Worm (Caenorhabditis elegans) whole organism, L4 larva: ENCODE measurements around the gene Y42G9A.3.
"Not testable (repeated sequence)": the region's sequence is repeated elsewhere in the genome, so short reads cannot be mapped to it uniquely, and the experiment has no call there.

Source experiments
- D1046.2 ChIP-seq: fragments of 200-800 bp; sonication (Bioruptor generic); IDR thresholded peaks from 2 replicates; pipeline ENCODE4 v1.3.6; 2022; ENCODE audit warnings: missing genetic modification characterization, missing compliant biosample characterization
- F10B5.3 ChIP-seq: sonication (generic microtip); optimal IDR thresholded peaks from 2 replicates; lab custom pipeline; 2016; ENCODE audit warnings: mild to moderate bottlenecking, missing genetic modification characterization, missing compliant biosample characterization
- F37D6.2 ChIP-seq: sonication (generic microtip); optimal IDR thresholded peaks from 2 replicates; lab custom pipeline; 2016; ENCODE audit warnings: mild to moderate bottlenecking, missing genetic modification characterization, missing compliant biosample characterization
- T20F7.1 ChIP-seq: fragments of 200-800 bp; sonication (Bioruptor generic); optimal IDR thresholded peaks from 2 replicates; lab custom pipeline; 2018; ENCODE audit warnings: mild to moderate bottlenecking, missing genetic modification characterization, missing compliant biosample characterization
- T26A8.4 ChIP-seq: fragments of 200-800 bp; sonication (Bioruptor generic); IDR thresholded peaks from 2 replicates; pipeline ENCODE4 v1.3.6; 2022; ENCODE audit warnings: missing genetic modification characterization, missing compliant biosample characterization
- aha-1 ChIP-seq: fragments of 150-350 bp; peaks from one replicate; lab custom pipeline; 2014; ENCODE audit warnings: missing biosample characterization, missing genetic modification characterization
- ama-1 ChIP-seq: fragments of 150-350 bp; optimal IDR thresholded peaks from 2 replicates; lab custom pipeline; 2014; ENCODE audit warnings: inconsistent platforms, mixed read lengths
- ces-1 ChIP-seq: fragments of 150-350 bp; sonication (generic microtip); optimal IDR thresholded peaks from 4 replicates; lab custom pipeline; 2014; ENCODE audit warnings: missing biosample characterization, missing genetic modification reagents, missing genetic modification characterization
- cey-2 ChIP-seq: sonication (generic microtip); optimal IDR thresholded peaks from 3 replicates; lab custom pipeline; 2017; ENCODE audit warnings: missing genetic modification characterization, mild to moderate bottlenecking, missing compliant biosample characterization, antibody characterized with exemption, borderline replicate concordance; ENCODE audit not compliant: insufficient read depth
- ctbp-1 ChIP-seq: fragments of 200-800 bp; sonication (Bioruptor generic); IDR thresholded peaks from 2 replicates; pipeline ENCODE4 v1.3.6; 2022; ENCODE audit warnings: missing genetic modification reagents, missing genetic modification characterization, missing compliant biosample characterization
- dmd-6 ChIP-seq: fragments of 200-800 bp; sonication (Bioruptor generic); IDR thresholded peaks from 2 replicates; pipeline ENCODE4 v1.3.6; 2022; ENCODE audit warnings: missing genetic modification reagents, missing genetic modification characterization, missing compliant biosample characterization
- dmd-8 ChIP-seq: fragments of 200-800 bp; sonication (Bioruptor generic); IDR thresholded peaks from 2 replicates; pipeline ENCODE4 v1.3.6; 2022; ENCODE audit warnings: missing genetic modification characterization, missing compliant biosample characterization
- dmd-9 ChIP-seq: fragments of 200-800 bp; sonication (Bioruptor generic); IDR thresholded peaks from 2 replicates; pipeline ENCODE4 v1.3.6; 2022; ENCODE audit warnings: missing genetic modification reagents, missing genetic modification characterization, missing compliant biosample characterization
- dve-1 ChIP-seq: sonication (generic microtip); optimal IDR thresholded peaks from 2 replicates; lab custom pipeline; 2017; ENCODE audit warnings: antibody characterized with exemption, mild to moderate bottlenecking, missing genetic modification characterization, missing compliant biosample characterization; ENCODE audit not compliant: insufficient read depth
- egl-27 ChIP-seq: sonication (generic microtip); optimal IDR thresholded peaks from 3 replicates; lab custom pipeline; 2017; ENCODE audit warnings: missing biosample characterization, missing genetic modification reagents, missing genetic modification characterization
- egl-43 ChIP-seq: fragments of 200-800 bp; sonication (Bioruptor generic); IDR thresholded peaks from 2 replicates; pipeline ENCODE4 v1.3.6; 2022; ENCODE audit warnings: missing genetic modification reagents, missing genetic modification characterization, missing compliant biosample characterization
- fos-1 ChIP-seq: fragments of 150-350 bp; optimal IDR thresholded peaks from 2 replicates; lab custom pipeline; 2014; ENCODE audit warnings: missing biosample characterization, missing genetic modification characterization
- hif-1 ChIP-seq, 2 experiments: sonication (generic microtip); optimal IDR thresholded peaks; 2 replicates each; lab custom pipeline; 2016 to 2017; ENCODE audit warnings: missing compliant biosample characterization in 2 of 2, missing genetic modification characterization in 2 of 2, missing genetic modification reagents in 2 of 2, missing genotype in 2 of 2, mild to moderate bottlenecking in 1 of 2
- hlh-11 ChIP-seq: fragments of 200-800 bp; sonication (Bioruptor generic); optimal IDR thresholded peaks from 2 replicates; lab custom pipeline; 2018; ENCODE audit warnings: mild to moderate bottlenecking, missing genetic modification characterization, missing compliant biosample characterization
- hmg-1.1 ChIP-seq: fragments of 200-800 bp; sonication (Bioruptor generic); IDR thresholded peaks from 2 replicates; pipeline ENCODE4 v1.3.6; 2022; ENCODE audit warnings: missing genetic modification reagents, missing genetic modification characterization, missing compliant biosample characterization
- lin-38 ChIP-seq: fragments of 200-800 bp; sonication (Bioruptor generic); IDR thresholded peaks from 2 replicates; pipeline ENCODE4 v1.3.6; 2022; ENCODE audit warnings: missing genetic modification reagents, missing genetic modification characterization, missing compliant biosample characterization
- lir-3 ChIP-seq: sonication (generic microtip); optimal IDR thresholded peaks from 2 replicates; lab custom pipeline; 2016; ENCODE audit warnings: mild to moderate bottlenecking, missing genetic modification characterization, missing compliant biosample characterization
- lsy-2 ChIP-seq, 2 experiments: fragments of 150-350 bp in 1 of 2; sonication (generic microtip) in 1 of 2; optimal IDR thresholded peaks; 2 replicates each; lab custom pipeline; 2014 to 2017; ENCODE audit warnings: missing biosample characterization in 2 of 2, missing genetic modification characterization in 2 of 2
- madf-5 ChIP-seq, 2 experiments: fragments of 200-800 bp; sonication (Bioruptor generic); IDR thresholded peaks; 2 replicates each; pipeline ENCODE4 v1.3.6; 2022; ENCODE audit warnings: missing compliant biosample characterization in 2 of 2, missing genetic modification characterization in 2 of 2
- mdl-1 ChIP-seq, 2 experiments: fragments of 150-350 bp in 1 of 2; sonication (generic microtip) in 1 of 2; optimal IDR thresholded peaks; 2 replicates each; lab custom pipeline; 2014 to 2017; ENCODE audit warnings: missing biosample characterization in 2 of 2, missing genetic modification characterization in 2 of 2
- mep-1 ChIP-seq: fragments of 150-350 bp; sonication (generic microtip); optimal IDR thresholded peaks from 3 replicates; lab custom pipeline; 2014; ENCODE audit warnings: missing biosample characterization, missing genetic modification characterization
- mxl-2 ChIP-seq: fragments of 200-800 bp; sonication (Bioruptor generic); conservative IDR thresholded peaks from 2 replicates; pipeline ENCODE4 v1.3.6; 2022; ENCODE audit warnings: missing genetic modification reagents, missing genetic modification characterization, missing compliant biosample characterization
- nhr-111 ChIP-seq: fragments of 200-800 bp; sonication (Bioruptor generic); optimal IDR thresholded peaks from 2 replicates; lab custom pipeline; 2018; ENCODE audit warnings: mild to moderate bottlenecking, missing genetic modification characterization, missing compliant biosample characterization
- nhr-28 ChIP-seq: fragments of 150-350 bp; optimal IDR thresholded peaks from 2 replicates; lab custom pipeline; 2014; ENCODE audit warnings: missing biosample characterization, missing genetic modification characterization
- nhr-41 ChIP-seq: fragments of 200-800 bp; sonication (Bioruptor generic); IDR thresholded peaks from 2 replicates; pipeline ENCODE4 v1.3.6; 2022; ENCODE audit warnings: missing genetic modification reagents, missing genetic modification characterization, missing compliant biosample characterization
- nhr-42 ChIP-seq: fragments of 200-800 bp; sonication (Bioruptor generic); IDR thresholded peaks from 2 replicates; pipeline ENCODE4 v1.3.6; 2022; ENCODE audit warnings: missing genetic modification characterization, missing compliant biosample characterization
- pha-4 ChIP-seq, 2 experiments: fragments of 150-350 bp in 1 of 2; fragments of 200-800 bp in 1 of 2; sonication (Bioruptor generic) in 1 of 2; IDR thresholded peaks in 1 of 2; optimal IDR thresholded peaks in 1 of 2; 2 replicates each; pipeline versions ENCODE4 v1.3.6 to Lab custom; 2014 to 2022; ENCODE audit warnings: missing genetic modification characterization in 2 of 2, missing genetic modification reagents in 2 of 2, missing biosample characterization in 1 of 2, missing compliant biosample characterization in 1 of 2
- pqm-1 ChIP-seq: sonication (generic microtip); optimal IDR thresholded peaks from 2 replicates; lab custom pipeline; 2017; ENCODE audit warnings: missing biosample characterization, missing genetic modification characterization
- rbr-2 ChIP-seq: sonication (generic microtip); optimal IDR thresholded peaks from 2 replicates; lab custom pipeline; 2016; ENCODE audit warnings: missing genotype, missing genetic modification characterization, missing compliant biosample characterization
- set-16 ChIP-seq: fragments of 200-800 bp; sonication (Bioruptor generic); IDR thresholded peaks from 2 replicates; pipeline ENCODE4 v1.3.6; 2022; ENCODE audit warnings: missing genetic modification reagents, missing genetic modification characterization, missing compliant biosample characterization
- skn-1 ChIP-seq: fragments of 150-350 bp; optimal IDR thresholded peaks from 2 replicates; lab custom pipeline; 2014; ENCODE audit warnings: missing biosample characterization, missing genetic modification characterization
- spr-1 ChIP-seq: sonication (generic microtip); optimal IDR thresholded peaks from 2 replicates; lab custom pipeline; 2016; ENCODE audit warnings: mild to moderate bottlenecking, missing genetic modification characterization, missing compliant biosample characterization
- tag-97 ChIP-seq: fragments of 200-800 bp; sonication (Bioruptor generic); IDR thresholded peaks from 2 replicates; pipeline ENCODE4 v1.3.6; 2022; ENCODE audit warnings: missing genetic modification characterization, missing compliant biosample characterization
- unc-130 ChIP-seq: sonication (generic microtip); optimal IDR thresholded peaks from 2 replicates; lab custom pipeline; 2016; ENCODE audit warnings: missing genetic modification reagents, missing genetic modification characterization, missing compliant biosample characterization
- unc-62 ChIP-seq, 3 experiments: fragments of 150-350 bp in 1 of 3; sonication (generic microtip); optimal IDR thresholded peaks in 2 of 3; peaks in 1 of 3; 1 replicate in 1 of 3; 2 replicates in 2 of 3; lab custom pipeline; 2014 to 2017; ENCODE audit warnings: missing biosample characterization in 3 of 3, missing genetic modification characterization in 3 of 3, missing genetic modification reagents in 3 of 3, missing genotype in 1 of 3
- zfp-3 ChIP-seq: fragments of 200-800 bp; sonication (Bioruptor generic); conservative IDR thresholded peaks from 2 replicates; pipeline ENCODE4 v1.3.6; 2022; ENCODE audit warnings: missing genetic modification reagents, missing genetic modification characterization, missing compliant biosample characterization
- zip-2 ChIP-seq: fragments of 150-350 bp; optimal IDR thresholded peaks from 2 replicates; lab custom pipeline; 2014; ENCODE audit warnings: missing biosample characterization, missing genetic modification characterization
- ztf-11 ChIP-seq: fragments of 150-350 bp; optimal IDR thresholded peaks from 2 replicates; lab custom pipeline; 2014; ENCODE audit warnings: missing biosample characterization, missing genetic modification characterization

Gene Y42G9A.3

DNA sequence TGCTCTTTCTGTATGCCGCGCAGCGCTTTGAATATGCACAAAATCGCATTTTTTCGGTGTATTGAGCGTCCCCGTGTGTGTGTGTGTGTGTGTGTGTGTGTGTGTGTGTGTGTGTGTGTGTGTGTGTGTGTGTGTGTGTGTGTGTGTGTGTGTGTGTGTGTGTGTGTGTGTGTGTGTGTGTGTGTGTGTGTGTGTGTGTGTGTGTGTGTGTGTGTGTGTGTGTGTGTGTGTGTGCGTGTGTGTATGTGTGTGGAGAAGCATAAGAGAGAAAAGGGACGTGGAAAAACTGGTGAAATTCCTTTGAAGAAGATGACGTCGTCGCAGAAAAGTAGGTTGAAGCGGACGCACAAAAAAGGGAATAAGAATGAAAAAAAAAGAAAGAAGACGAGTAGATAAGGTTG, 12.7 kb upstream of the Y42G9A.3 start (continued):
- TF ChIP-seq T20F7.1 (GFP tag; lab: Kevin White, UChicago) (peak; percentile 67), lsy-2 (tag; optimal IDR thresholded peaks at IDR 0.05; lab: Kevin White, UChicago) (peak; percentile 2 to 4), F10B5.3 (peak; percentile 10), lin-38 (GFP tag; lab: Robert Waterston, UW) (peak; percentile 36; the same call in 1 of the 2 replicates), pha-4 (GFP tag; IDR thresholded peaks at IDR 0.05; lab: Robert Waterston, UW) (peak; percentile 57; the same call in 1 of the 2 replicates), F37D6.2 (tag; lab: Kevin White, UChicago) (peak; percentile 78), dmd-6 (GFP tag; lab: Robert Waterston, UW) (peak; percentile 49), hif-1 (tag; optimal IDR thresholded peaks at IDR 0.05; lab: Kevin White, UChicago) (peak in 1 of 2 experiments; percentile 87), set-16 (peak; percentile 51), nhr-42 (peak; percentile 26; the same call in 1 of the 2 replicates), hmg-1.1 (GFP tag; lab: Robert Waterston, UW) (peak; percentile 72)
- TF ChIP-seq pha-4 (tag; optimal IDR thresholded peaks at IDR 0.05; lab: Kevin White, UChicago), result not testable (repeated sequence)

- TF ChIP-seq ama-1 (no peak), pqm-1 (tag; lab: Kevin White, UChicago) (peak; percentile 28), unc-62 (GFP tag; optimal IDR thresholded peaks at IDR 0.05 in 1 of 2; lab: Kevin White, UChicago) (peak in 1 of 2 experiments; percentile 73), unc-62 (tag; optimal IDR thresholded peaks at IDR 0.05; lab: Kevin White, UChicago) (no peak), ztf-11 (tag; lab: Kevin White, UChicago) (no peak), nhr-28 (tag; lab: Kevin White, UChicago) (peak; percentile 27)
- TF ChIP-seq, all 104 proteins: peak for 3
Observed at ce11 chrIII:6134111-6134510, 11.9 kb upstream of the Y42G9A.3 start.

- TF ChIP-seq dmd-8 (GFP tag; lab: Robert Waterston, UW) (0 out of 2 replicates have a peak, but pooled peaks have one; percentile 7), D1046.2 (GFP tag; lab: Robert Waterston, UW) (no peak), aha-1 (peak; percentile 68), ctbp-1 (GFP tag; lab: Robert Waterston, UW) (peak; percentile 67; the same call in 1 of the 2 replicates), F37D6.2 (tag; lab: Kevin White, UChicago) (peak; percentile 57), rbr-2 (tag; lab: Kevin White, UChicago) (peak; percentile 18), zfp-3 (no peak), T26A8.4 (GFP tag; lab: Robert Waterston, UW) (no peak), dve-1 (tag; lab: Kevin White, UChicago) (no peak), unc-130 (GFP tag; lab: Kevin White, UChicago) (no peak), cey-2 (no peak), ces-1 (peak; percentile 5), egl-43 (GFP tag; lab: Robert Waterston, UW) (peak; percentile 29; the same call in 1 of the 2 replicates), mdl-1 (tag; optimal IDR thresholded peaks at IDR 0.05; lab: Kevin White, UChicago) (peak in 1 of 2 experiments; percentile 18), zip-2 (tag; lab: Kevin White, UChicago) (no peak), madf-5 (GFP tag; IDR thresholded peaks at IDR 0.05; lab: Robert Waterston, UW) (no peak), nhr-41 (no peak), mep-1 (tag; lab: Kevin White, UChicago) (peak; percentile 69), hlh-11 (tag; lab: Kevin White, UChicago) (peak; percentile 9), set-16 (peak; percentile 89), skn-1 (tag; lab: Kevin White, UChicago) (no peak), mxl-2 (GFP tag; lab: Robert Waterston, UW) (no peak), spr-1 (tag; lab: Kevin White, UChicago) (no peak), fos-1 (no peak), unc-62 (GFP tag; optimal IDR thresholded peaks at IDR 0.05 in 1 of 2; lab: Kevin White, UChicago) (peak in 1 of 2 experiments; percentile 93), unc-62 (tag; optimal IDR thresholded peaks at IDR 0.05; lab: Kevin White, UChicago) (no peak), nhr-111 (no peak), lir-3 (tag; lab: Kevin White, UChicago) (no peak), pqm-1 (tag; lab: Kevin White, UChicago) (no peak), tag-97 (GFP tag; lab: Robert Waterston, UW) (no peak), dmd-9 (GFP tag; lab: Robert Waterston, UW) (no peak), egl-27 (tag; lab: Kevin White, UChicago) (no peak), pha-4 (GFP tag; IDR thresholded peaks at IDR 0.05; lab: Robert Waterston, UW) (no peak; the same call in 1 of the 2 replicates), pha-4 (tag; optimal IDR thresholded peaks at IDR 0.05; lab: Kevin White, UChicago) (no peak)
Observed at ce11 chrIII:6135211-6135610, 10.8 kb upstream of the Y42G9A.3 start.
